Worm (Caenorhabditis elegans) whole organism, L3 larva: Measurements from ENCODE around the gene ndab-2.

ENCODE experiments used
- R02D3.7 ChIP-seq: fragments of 150-350 bp; optimal IDR thresholded peaks from 2 replicates; lab custom pipeline; 2014; ENCODE audit warnings: missing biosample characterization, missing genetic modification characterization
- ZK546.5 ChIP-seq: sonication (generic microtip); optimal IDR thresholded peaks from 2 replicates; lab custom pipeline; 2017; ENCODE audit warnings: missing biosample characterization, missing genetic modification characterization
- aly-2 ChIP-seq: fragments of 150-350 bp; optimal IDR thresholded peaks from 2 replicates; lab custom pipeline; 2014; ENCODE audit warnings: missing biosample characterization, missing genetic modification characterization
- ceh-16 ChIP-seq: sonication (generic microtip); optimal IDR thresholded peaks from 2 replicates; lab custom pipeline; 2017; ENCODE audit warnings: missing biosample characterization, missing genetic modification characterization
- ceh-28 ChIP-seq: fragments of 150-350 bp; optimal IDR thresholded peaks from 2 replicates; lab custom pipeline; 2014; ENCODE audit warnings: missing biosample characterization, missing genetic modification reagents, missing genetic modification characterization
- ceh-82 ChIP-seq: fragments of 150-350 bp; optimal IDR thresholded peaks from 2 replicates; lab custom pipeline; 2014; ENCODE audit warnings: missing biosample characterization, missing genetic modification characterization
- daf-12 ChIP-seq: fragments of 150-350 bp; optimal IDR thresholded peaks from 2 replicates; lab custom pipeline; 2014; ENCODE audit warnings: missing biosample characterization, missing genetic modification reagents, missing genetic modification characterization
- egl-27 ChIP-seq: sonication (generic microtip); optimal IDR thresholded peaks from 4 replicates; lab custom pipeline; 2017; ENCODE audit warnings: missing biosample characterization, missing genetic modification reagents, missing genetic modification characterization
- egl-5 ChIP-seq: fragments of 150-350 bp; optimal IDR thresholded peaks from 2 replicates; lab custom pipeline; 2017; ENCODE audit warnings: missing biosample characterization, missing genetic modification reagents, missing genetic modification characterization, inconsistent platforms
- elt-3 ChIP-seq, 3 experiments: fragments of 150-350 bp in 1 of 3; sonication (generic microtip) in 2 of 3; optimal IDR thresholded peaks; 2 replicates in 2 of 3; 4 replicates in 1 of 3; lab custom pipeline; 2014 to 2017; ENCODE audit warnings: missing biosample characterization in 3 of 3, missing genetic modification characterization in 3 of 3
- eor-1 ChIP-seq, 2 experiments: fragments of 150-350 bp; optimal IDR thresholded peaks; 2 replicates each; lab custom pipeline; 2014 to 2018; ENCODE audit warnings: missing biosample characterization in 2 of 2, missing genetic modification characterization in 2 of 2
- fkh-10 ChIP-seq: sonication (generic microtip); optimal IDR thresholded peaks from 2 replicates; lab custom pipeline; 2017; ENCODE audit warnings: missing biosample characterization, missing genetic modification reagents, missing genetic modification characterization
- fkh-2 ChIP-seq: fragments of 150-350 bp; optimal IDR thresholded peaks from 2 replicates; lab custom pipeline; 2014; ENCODE audit warnings: missing biosample characterization, missing genetic modification reagents, missing genetic modification characterization
- jun-1 ChIP-seq: fragments of 150-350 bp; optimal IDR thresholded peaks from 2 replicates; lab custom pipeline; 2014; ENCODE audit warnings: missing biosample characterization, missing genetic modification reagents, missing genetic modification characterization
- lin-15B ChIP-seq: fragments of 150-350 bp; optimal IDR thresholded peaks from 2 replicates; lab custom pipeline; 2014; ENCODE audit warnings: missing biosample characterization, missing genetic modification characterization
- lin-39 ChIP-seq: fragments of 150-350 bp; optimal IDR thresholded peaks from 2 replicates; lab custom pipeline; 2018; ENCODE audit warnings: missing biosample characterization, missing genetic modification reagents, missing genetic modification characterization
- lsy-12 ChIP-seq: sonication (generic microtip); optimal IDR thresholded peaks from 2 replicates; lab custom pipeline; 2016; ENCODE audit warnings: mild to moderate bottlenecking, missing genetic modification characterization, missing compliant biosample characterization
- mml-1 ChIP-seq: fragments of 150-350 bp; sonication (generic microtip); optimal IDR thresholded peaks from 3 replicates; lab custom pipeline; 2014; ENCODE audit warnings: missing biosample characterization, missing genetic modification characterization
- nfya-1 ChIP-seq: sonication (generic microtip); optimal IDR thresholded peaks from 2 replicates; lab custom pipeline; 2017; ENCODE audit warnings: missing genetic modification characterization, mild to moderate bottlenecking, missing compliant biosample characterization, antibody characterized with exemption, moderate library complexity; ENCODE audit not compliant: insufficient read depth
- nhr-11 ChIP-seq: fragments of 150-350 bp; optimal IDR thresholded peaks from 2 replicates; lab custom pipeline; 2014; ENCODE audit warnings: missing biosample characterization, missing genetic modification characterization
- nhr-12 ChIP-seq: fragments of 150-350 bp; optimal IDR thresholded peaks from 2 replicates; lab custom pipeline; 2014; ENCODE audit warnings: missing biosample characterization, missing genetic modification characterization
- nhr-23 ChIP-seq: fragments of 150-350 bp; optimal IDR thresholded peaks from 2 replicates; lab custom pipeline; 2014; ENCODE audit warnings: missing biosample characterization, missing genetic modification reagents, missing genetic modification characterization
- nhr-25 ChIP-seq: sonication (generic microtip); optimal IDR thresholded peaks from 2 replicates; lab custom pipeline; 2017; ENCODE audit warnings: missing biosample characterization, missing genetic modification characterization
- nhr-28 ChIP-seq: fragments of 150-350 bp; optimal IDR thresholded peaks from 2 replicates; lab custom pipeline; 2014; ENCODE audit warnings: missing biosample characterization, missing genetic modification characterization
- nhr-43 ChIP-seq: sonication (generic microtip); optimal IDR thresholded peaks from 2 replicates; lab custom pipeline; 2016; ENCODE audit warnings: mild to moderate bottlenecking, missing genetic modification characterization, missing compliant biosample characterization; ENCODE audit not compliant: poor library complexity, severe bottlenecking
- nhr-67 ChIP-seq: fragments of 150-350 bp; optimal IDR thresholded peaks from 2 replicates; lab custom pipeline; 2014; ENCODE audit warnings: missing biosample characterization, missing genetic modification characterization
- nhr-76 ChIP-seq: fragments of 150-350 bp; sonication (generic microtip); optimal IDR thresholded peaks from 5 replicates; lab custom pipeline; 2014; ENCODE audit warnings: missing biosample characterization, missing genetic modification characterization
- pha-4 ChIP-seq: fragments of 150-350 bp; optimal IDR thresholded peaks from 2 replicates; lab custom pipeline; 2014; ENCODE audit warnings: missing biosample characterization, missing genetic modification reagents, missing genetic modification characterization
- pqm-1 ChIP-seq: fragments of 150-350 bp; optimal IDR thresholded peaks from 2 replicates; lab custom pipeline; 2017; ENCODE audit warnings: missing biosample characterization, missing genetic modification characterization, inconsistent platforms
- sea-2 ChIP-seq: fragments of 150-350 bp; sonication (generic microtip); optimal IDR thresholded peaks from 4 replicates; lab custom pipeline; 2014; ENCODE audit warnings: missing biosample characterization, missing genetic modification reagents, missing genetic modification characterization
- snpc-4 ChIP-seq: fragments of 150-350 bp; optimal IDR thresholded peaks from 2 replicates; lab custom pipeline; 2014; ENCODE audit warnings: missing biosample characterization, missing genetic modification characterization
- tbx-2 ChIP-seq: sonication (generic microtip); optimal IDR thresholded peaks from 2 replicates; lab custom pipeline; 2016; ENCODE audit warnings: mild to moderate bottlenecking, missing genetic modification characterization, missing compliant biosample characterization
- unc-39 ChIP-seq: sonication (generic microtip); optimal IDR thresholded peaks from 4 replicates; lab custom pipeline; 2017; ENCODE audit warnings: missing biosample characterization, missing genetic modification characterization
- zag-1 ChIP-seq: fragments of 150-350 bp; optimal IDR thresholded peaks from 2 replicates; lab custom pipeline; 2014; ENCODE audit warnings: missing biosample characterization, missing genetic modification characterization
- ztf-4 ChIP-seq: fragments of 150-350 bp; optimal IDR thresholded peaks from 2 replicates; lab custom pipeline; 2014; ENCODE audit warnings: missing biosample characterization, missing genetic modification characterization

The ndab-2 gene

DNA sequence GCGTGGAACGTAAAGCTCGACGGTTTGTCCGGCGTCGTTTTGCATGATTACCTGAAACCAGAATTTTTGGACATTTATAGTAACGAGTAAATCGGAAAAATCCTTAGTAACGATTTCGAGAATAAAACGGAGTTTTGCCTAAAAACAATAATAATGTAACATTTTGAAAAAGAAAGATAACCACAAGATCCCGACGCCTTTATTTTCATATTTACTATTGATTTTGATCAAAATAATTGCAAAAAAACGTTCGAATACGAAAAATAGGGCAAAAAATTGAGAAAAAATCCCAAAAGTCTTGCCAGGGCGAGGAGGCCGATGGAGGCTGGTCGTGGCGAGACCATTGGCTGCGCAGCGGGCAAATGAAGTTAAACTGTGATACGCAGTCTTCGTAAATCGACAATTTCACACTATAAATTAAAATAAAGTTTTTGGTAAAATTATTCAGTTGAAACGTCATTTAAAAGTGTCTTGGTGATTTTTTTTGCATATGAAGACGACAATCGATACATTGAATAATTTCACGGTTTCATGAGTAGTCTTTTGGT lies 9.1 kb downstream of the ndab-2 start, which contains the start of gene rps-21 (continued):
- TF ChIP-seq nhr-28 (tag; lab: Kevin White, UChicago), result no peak

DNA sequence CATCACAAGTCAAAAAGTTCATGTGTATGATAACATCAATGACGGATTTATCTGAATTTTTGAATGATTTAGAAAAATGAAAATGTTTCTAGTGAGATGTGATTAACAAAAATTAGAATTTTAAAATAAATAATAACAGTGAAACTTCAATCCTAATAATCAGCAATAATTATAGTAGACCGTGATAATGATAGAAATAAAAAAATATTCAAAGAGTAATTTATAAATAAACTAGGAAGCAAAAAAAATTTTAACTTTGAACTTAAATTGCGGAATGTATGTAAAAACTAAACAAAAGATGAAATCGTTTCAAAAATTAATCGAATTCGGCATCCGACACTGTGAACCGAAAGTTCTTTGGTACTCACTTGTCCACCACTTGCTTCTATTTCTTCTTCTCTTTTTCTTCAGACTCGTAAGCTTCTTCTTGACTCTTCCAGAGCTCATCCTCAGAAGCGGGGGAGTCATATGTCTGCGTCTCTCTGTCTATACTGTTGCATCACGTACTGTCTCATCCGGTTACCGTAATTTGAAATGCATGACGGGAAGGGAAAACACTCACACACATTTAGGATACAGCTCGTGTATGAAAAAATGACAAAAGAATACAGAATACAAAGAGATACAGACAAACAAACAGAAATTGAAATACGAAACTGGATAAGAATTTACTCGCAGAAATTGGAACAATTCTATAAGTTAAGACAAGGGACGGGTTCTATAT lies 12.6 kb downstream of the ndab-2 start, which contains the start of gene mec-14:
mec-14 (minus strand) TSS at position 51 of the 724 bp plus-strand sequence.
- TF ChIP-seq pha-4 (no peak), ceh-82 (tag; lab: Kevin White, UChicago) (no peak), ceh-16 (tag; lab: Kevin White, UChicago) (no peak), aly-2 (tag; lab: Kevin White, UChicago) (no peak), snpc-4 (no peak), ztf-4 (no peak), nhr-43 (tag; lab: Kevin White, UChicago) (no peak), ceh-28 (tag; lab: Kevin White, UChicago) (no peak), sea-2 (GFP tag; lab: Kevin White, UChicago) (no peak), eor-1 (tag; optimal IDR thresholded peaks at IDR 0.05; lab: Kevin White, UChicago) (no peak), mml-1 (tag; lab: Kevin White, UChicago) (no peak), lin-39 (tag; lab: Kevin White, UChicago) (no peak), egl-27 (tag; lab: Kevin White, UChicago) (no peak), nhr-67 (no peak)
- TF ChIP-seq, all 47 proteins: peak for 0

DNA sequence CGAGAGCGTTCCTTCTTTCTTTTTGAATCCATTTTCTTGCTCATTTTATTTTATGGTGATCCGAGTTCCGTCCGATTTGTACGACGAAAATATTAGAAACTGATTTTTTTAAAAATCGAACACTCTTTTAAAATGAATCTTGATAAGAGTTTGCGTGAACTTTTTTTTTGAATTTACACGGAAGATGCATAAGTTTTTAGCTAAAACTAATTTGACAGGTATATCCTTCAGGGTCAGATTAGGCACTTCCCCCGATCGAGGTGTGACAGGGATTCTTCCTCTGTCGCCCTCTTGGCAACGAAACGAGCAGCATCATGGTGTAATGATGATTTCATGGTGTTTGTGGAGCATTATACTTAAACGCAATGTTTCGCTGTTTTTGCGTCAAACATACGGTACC lies 14.8 kb downstream of the ndab-2 start, which contains the start of gene F37C12.18:
F37C12.18 (minus strand) TSS at position 101 of the 400 bp plus-strand sequence.
- TF ChIP-seq zag-1 (tag; lab: Kevin White, UChicago) (no peak), nhr-28 (tag; lab: Kevin White, UChicago) (no peak), elt-3 (tag; optimal IDR thresholded peaks at IDR 0.05; lab: Kevin White, UChicago) (no peak), snpc-4 (no peak), ZK546.5 (tag; lab: Kevin White, UChicago) (no peak), tbx-2 (no peak), nhr-12 (tag; lab: Kevin White, UChicago) (no peak), fkh-10 (GFP tag; lab: Kevin White, UChicago) (no peak), nfya-1 (tag; lab: Kevin White, UChicago) (no peak), jun-1 (tag; lab: Kevin White, UChicago) (no peak), ceh-28 (tag; lab: Kevin White, UChicago) (no peak)
- TF ChIP-seq, all 47 proteins: peak for 0

DNA sequence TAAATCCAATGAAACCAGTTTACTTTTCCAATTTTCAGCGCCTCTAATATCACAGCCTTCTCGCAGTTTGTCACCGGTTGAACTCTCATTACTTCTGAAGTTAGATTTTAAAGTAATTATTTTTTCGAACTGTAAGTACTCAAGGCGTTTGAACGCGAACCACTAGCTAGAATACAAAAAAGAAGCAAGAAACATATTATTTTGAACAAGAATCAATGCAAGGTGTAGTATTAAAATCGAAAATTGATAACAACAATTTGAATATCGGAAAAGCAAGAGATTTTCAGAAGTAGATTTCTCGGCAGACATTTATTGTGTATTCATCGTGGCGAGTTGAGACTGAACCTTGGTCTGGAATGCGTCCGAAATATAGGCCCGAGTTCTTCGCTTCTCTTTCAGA lies 17.4 kb downstream of the ndab-2 start, which contains the start of gene exos-9:
exos-9 (minus strand) TSS at position 101 of the 400 bp plus-strand sequence.
- TF ChIP-seq R02D3.7 (tag; lab: Kevin White, UChicago) (no peak), aly-2 (tag; lab: Kevin White, UChicago) (no peak), lin-15B (no peak), pqm-1 (tag; lab: Kevin White, UChicago) (no peak), jun-1 (tag; lab: Kevin White, UChicago) (no peak), daf-12 (tag; lab: Kevin White, UChicago) (no peak), nfya-1 (tag; lab: Kevin White, UChicago) (no peak), ceh-16 (tag; lab: Kevin White, UChicago) (no peak), unc-39 (tag; lab: Kevin White, UChicago) (no peak), nhr-76 (tag; lab: Kevin White, UChicago) (no peak), tbx-2 (no peak), fkh-2 (tag; lab: Kevin White, UChicago) (no peak), ZK546.5 (tag; lab: Kevin White, UChicago) (no peak), egl-27 (tag; lab: Kevin White, UChicago) (no peak), ceh-82 (tag; lab: Kevin White, UChicago) (no peak), ceh-28 (tag; lab: Kevin White, UChicago) (no peak)
- TF ChIP-seq, all 47 proteins: peak for 0

DNA sequence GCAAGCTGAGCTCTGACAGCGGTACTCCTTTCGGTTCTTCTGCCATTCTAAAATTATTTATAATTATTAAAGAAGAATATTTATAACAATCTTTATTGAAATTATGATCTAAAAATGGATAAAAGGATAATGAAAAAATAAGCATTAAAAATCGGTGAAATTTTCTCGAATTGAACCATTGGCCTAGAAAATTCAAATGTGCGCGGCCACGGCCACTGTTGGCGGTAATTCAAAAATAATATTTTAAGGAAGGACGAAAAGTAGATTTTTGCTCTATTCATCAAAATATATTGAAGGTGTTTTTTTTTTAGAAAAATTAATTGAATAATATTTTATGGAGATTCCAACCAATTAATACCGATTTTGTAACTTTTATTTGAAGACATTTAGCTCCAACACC lies 18.3 kb downstream of the ndab-2 start, which contains the start of gene pfd-5:
pfd-5 (minus strand) TSS at position 47 of the 400 bp plus-strand sequence.
- peak; percentile 84 for TF ChIP-seq nhr-43 (tag; lab: Kevin White, UChicago)
- no peak for TF ChIP-seq tbx-2
- TF ChIP-seq lsy-12, result peak; percentile 7
- no peak for TF ChIP-seq nhr-67
- peak; percentile 15 for TF ChIP-seq nhr-25 (tag; lab: Kevin White, UChicago)
- peak; percentile 64 for TF ChIP-seq nfya-1 (tag; lab: Kevin White, UChicago)
- TF ChIP-seq pha-4, result peak; percentile 76
- peak; percentile 3 for TF ChIP-seq egl-5 (tag; lab: Kevin White, UChicago)
- TF ChIP-seq nhr-11, result no peak
- TF ChIP-seq jun-1 (tag; lab: Kevin White, UChicago), result no peak
- peak; percentile 45 for TF ChIP-seq nhr-23 (tag; lab: Kevin White, UChicago)
- peak; percentile 61 for TF ChIP-seq lin-15B
- TF ChIP-seq pqm-1 (tag; lab: Kevin White, UChicago), result no peak
